Fruit fly (Drosophila melanogaster) whole organism, prepupa: Measurements from ENCODE around the gene CG18476.

Source experiments
- CG10669 ChIP-seq: fragments of 200-800 bp; sonication (Bioruptor generic); optimal IDR thresholded peaks from 3 replicates; lab custom pipeline; 2018; ENCODE audit warnings: missing biosample characterization, mild to moderate bottlenecking, missing genetic modification characterization, moderate library complexity
- CG11294 ChIP-seq: fragments of 200-800 bp; sonication (Bioruptor generic); IDR thresholded peaks from 2 replicates; pipeline ENCODE4 v1.3.6; 2022; ENCODE audit warnings: missing biosample characterization, missing genetic modification characterization
- CG11762 ChIP-seq: fragments of 200-800 bp; sonication (Bioruptor generic); optimal IDR thresholded peaks from 3 replicates; lab custom pipeline; 2016; ENCODE audit warnings: missing biosample characterization, missing genetic modification characterization; ENCODE audit not compliant: insufficient read depth
- CG15336 ChIP-seq: fragments of 200-800 bp; sonication (Bioruptor generic); IDR thresholded peaks from 2 replicates; pipeline ENCODE4 v1.3.6; 2022; ENCODE audit warnings: missing biosample characterization, missing genetic modification characterization
- CG1621 ChIP-seq: fragments of 200-800 bp; sonication (Bioruptor generic); optimal IDR thresholded peaks from 3 replicates; lab custom pipeline; 2018; ENCODE audit warnings: missing biosample characterization, mild to moderate bottlenecking, missing genetic modification characterization
- CG3032 ChIP-seq: fragments of 200-800 bp; optimal IDR thresholded peaks from 2 replicates; lab custom pipeline; 2019; ENCODE audit warnings: missing biosample characterization, mild to moderate bottlenecking, missing genetic modification characterization, moderate library complexity
- CG32006 ChIP-seq: fragments of 200-800 bp; sonication (Bioruptor generic); optimal IDR thresholded peaks from 3 replicates; lab custom pipeline; 2017; ENCODE audit warnings: missing biosample characterization, mild to moderate bottlenecking, missing genetic modification characterization
- CG34406 ChIP-seq: fragments of 200-800 bp; sonication (Bioruptor generic); optimal IDR thresholded peaks from 3 replicates; lab custom pipeline; 2016; ENCODE audit warnings: missing biosample characterization, missing genetic modification characterization
- CG3919 ChIP-seq: fragments of 200-800 bp; sonication (Bioruptor generic); optimal IDR thresholded peaks from 3 replicates; lab custom pipeline; 2016; ENCODE audit warnings: missing biosample characterization, missing genetic modification characterization
- CG4318 ChIP-seq: fragments of 200-800 bp; sonication (Bioruptor generic); optimal IDR thresholded peaks from 3 replicates; lab custom pipeline; 2017; ENCODE audit warnings: missing biosample characterization, mild to moderate bottlenecking, missing genetic modification characterization
- CG6276 ChIP-seq: fragments of 200-800 bp; sonication (Bioruptor generic); optimal IDR thresholded peaks from 2 replicates; lab custom pipeline; 2017; ENCODE audit warnings: missing biosample characterization, mild to moderate bottlenecking, missing genetic modification characterization
- CG6808 ChIP-seq: fragments of 200-800 bp; sonication (Bioruptor generic); optimal IDR thresholded peaks from 3 replicates; lab custom pipeline; 2017; ENCODE audit warnings: missing biosample characterization, missing genetic modification characterization, mild to moderate bottlenecking, moderate library complexity, missing genetic modification reagents
- CG6854 ChIP-seq: fragments of 200-800 bp; sonication (Bioruptor generic); optimal IDR thresholded peaks from 2 replicates; lab custom pipeline; 2017; ENCODE audit warnings: missing biosample characterization, mild to moderate bottlenecking, missing genetic modification characterization
- CG7368 ChIP-seq: fragments of 200-800 bp; sonication (Bioruptor generic); optimal IDR thresholded peaks from 3 replicates; lab custom pipeline; 2016; ENCODE audit warnings: missing biosample characterization, missing genetic modification characterization
- CG8119 ChIP-seq: fragments of 200-800 bp; sonication (Bioruptor generic); IDR thresholded peaks from 3 replicates; pipeline ENCODE4 v1.3.6; 2022; ENCODE audit warnings: missing biosample characterization, missing genetic modification characterization
- CG8319 ChIP-seq: fragments of 200-800 bp; sonication (Bioruptor generic); optimal IDR thresholded peaks from 3 replicates; lab custom pipeline; 2016; ENCODE audit warnings: missing biosample characterization, missing genetic modification characterization
- CG8632 ChIP-seq: fragments of 200-800 bp; sonication (Bioruptor generic); optimal IDR thresholded peaks from 3 replicates; lab custom pipeline; 2016; ENCODE audit warnings: missing biosample characterization, missing genetic modification characterization
- Eip75B ChIP-seq: fragments of 200-800 bp; sonication (Bioruptor generic); optimal IDR thresholded peaks from 3 replicates; lab custom pipeline; 2016; ENCODE audit warnings: missing biosample characterization, missing genetic modification characterization
- Eip78C ChIP-seq: fragments of 200-800 bp; sonication (Bioruptor generic); peaks from one replicate; lab custom pipeline; 2016; ENCODE audit warnings: missing biosample characterization, missing genetic modification characterization
- Ets21C ChIP-seq: fragments of 200-800 bp; sonication (Bioruptor generic); optimal IDR thresholded peaks from 3 replicates; lab custom pipeline; 2016; ENCODE audit warnings: missing biosample characterization, missing genetic modification characterization
- Ets96B ChIP-seq: fragments of 200-800 bp; optimal IDR thresholded peaks from 2 replicates; lab custom pipeline; 2019; ENCODE audit warnings: missing biosample characterization, mild to moderate bottlenecking, missing genetic modification characterization, moderate library complexity
- Hr4 ChIP-seq: fragments of 200-800 bp; sonication (Bioruptor generic); optimal IDR thresholded peaks from 3 replicates; lab custom pipeline; 2016; ENCODE audit warnings: missing biosample characterization, missing genetic modification characterization
- Lpt ChIP-seq: fragments of 200-800 bp; sonication (Bioruptor generic); optimal IDR thresholded peaks from 3 replicates; lab custom pipeline; 2016; ENCODE audit warnings: missing biosample characterization, missing genetic modification characterization
- Sox14 ChIP-seq: fragments of 200-800 bp; sonication (Bioruptor generic); optimal IDR thresholded peaks from 3 replicates; lab custom pipeline; 2016; ENCODE audit warnings: missing biosample characterization, missing genetic modification characterization
- Sox15 ChIP-seq: fragments of 200-800 bp; sonication (Bioruptor generic); optimal IDR thresholded peaks from 3 replicates; lab custom pipeline; 2016; ENCODE audit warnings: missing biosample characterization, missing genetic modification characterization
- cyc ChIP-seq: fragments of 200-800 bp; sonication (Bioruptor generic); optimal IDR thresholded peaks from 3 replicates; lab custom pipeline; 2016; ENCODE audit warnings: missing biosample characterization, missing genetic modification characterization
- eg ChIP-seq: fragments of 200-800 bp; sonication (Bioruptor generic); IDR thresholded peaks from 3 replicates; pipeline ENCODE4 v1.3.6; 2022; ENCODE audit warnings: missing biosample characterization, missing genetic modification characterization
- esn ChIP-seq: fragments of 200-800 bp; sonication (Bioruptor generic); optimal IDR thresholded peaks from 2 replicates; lab custom pipeline; 2016; ENCODE audit warnings: missing biosample characterization, mild to moderate bottlenecking, missing genetic modification characterization, moderate library complexity
- fd85E ChIP-seq: fragments of 200-800 bp; sonication (Bioruptor generic); optimal IDR thresholded peaks from 3 replicates; lab custom pipeline; 2016; ENCODE audit warnings: missing biosample characterization, missing genetic modification characterization
- fkh ChIP-seq: fragments of 200-800 bp; sonication (Bioruptor generic); optimal IDR thresholded peaks from 3 replicates; lab custom pipeline; 2017; ENCODE audit warnings: missing biosample characterization, mild to moderate bottlenecking, missing genetic modification characterization, moderate library complexity
- net ChIP-seq: fragments of 200-800 bp; sonication (Bioruptor generic); optimal IDR thresholded peaks from 3 replicates; lab custom pipeline; 2016; ENCODE audit warnings: missing biosample characterization, missing genetic modification characterization
- pdm3 ChIP-seq: fragments of 200-800 bp; sonication (Bioruptor generic); optimal IDR thresholded peaks from 3 replicates; lab custom pipeline; 2016; ENCODE audit warnings: missing biosample characterization, missing genetic modification characterization
- salr ChIP-seq, 2 experiments: fragments of 200-800 bp; sonication (Bioruptor generic); optimal IDR thresholded peaks; 3 replicates each; lab custom pipeline; 2016 to 2018; ENCODE audit warnings: missing biosample characterization in 2 of 2, missing genetic modification characterization in 2 of 2, mild to moderate bottlenecking in 1 of 2
- spab ChIP-seq: fragments of 200-800 bp; sonication (Bioruptor generic); optimal IDR thresholded peaks from 2 replicates; lab custom pipeline; 2017; ENCODE audit warnings: missing biosample characterization, mild to moderate bottlenecking, missing genetic modification characterization, missing genetic modification reagents
- ss ChIP-seq, 2 experiments: fragments of 200-800 bp; sonication (Bioruptor generic); optimal IDR thresholded peaks; 2 replicates in 1 of 2; 3 replicates in 1 of 2; lab custom pipeline; 2017 to 2018; ENCODE audit warnings: mild to moderate bottlenecking in 2 of 2, missing biosample characterization in 2 of 2, missing genetic modification characterization in 2 of 2, moderate library complexity in 1 of 2
- svp ChIP-seq: fragments of 200-800 bp; sonication (Bioruptor generic); peaks from one replicate; lab custom pipeline; 2016; ENCODE audit warnings: missing biosample characterization, missing genetic modification characterization
- topi ChIP-seq: fragments of 200-800 bp; sonication (Bioruptor generic); optimal IDR thresholded peaks from 3 replicates; lab custom pipeline; 2016; ENCODE audit warnings: missing biosample characterization, missing genetic modification characterization
- vri ChIP-seq: fragments of 200-800 bp; sonication (Bioruptor generic); optimal IDR thresholded peaks from 3 replicates; lab custom pipeline; 2016; ENCODE audit warnings: missing biosample characterization, mild to moderate bottlenecking, missing genetic modification characterization

Gene CG18476

DNA sequence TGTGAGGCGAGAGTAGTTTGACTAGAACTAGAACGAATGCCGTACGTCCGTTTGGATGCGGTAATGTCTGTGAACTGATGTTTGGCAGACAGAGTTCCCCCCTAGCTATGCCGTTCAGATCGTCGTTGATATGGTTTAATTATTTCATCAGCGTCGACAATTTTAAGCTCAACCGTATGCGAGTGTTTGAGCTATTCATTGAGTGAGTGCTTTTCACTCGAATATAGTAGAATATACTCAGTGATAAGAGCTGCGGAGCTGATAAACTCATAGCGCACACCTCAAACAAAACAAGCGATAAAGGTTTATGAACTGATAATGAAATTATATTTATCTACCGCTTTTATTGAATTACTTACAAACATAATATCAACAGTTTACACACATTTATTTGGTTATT lies 10.1 kb upstream of the CG18476 start, which contains the start of gene CG6834:
TSS of gene CG6834 (minus strand) at position 79 of the 400 bp plus-strand sequence.
- TF ChIP-seq Ets21C (GFP tag; lab: Kevin White, UChicago), result no peak
- peak; percentile 71 for TF ChIP-seq svp (GFP tag; lab: Kevin White, UChicago)
- TF ChIP-seq vri (GFP tag; lab: Kevin White, UChicago), result peak; percentile 64
- TF ChIP-seq fkh (GFP tag; lab: Kevin White, UChicago), result peak; percentile 49

- TF ChIP-seq salr (GFP tag; optimal IDR thresholded peaks at IDR 0.05; lab: Kevin White, UChicago), result no peak
- TF ChIP-seq spab (GFP tag; lab: Kevin White, UChicago), result no peak
- no peak for TF ChIP-seq Lpt
- TF ChIP-seq Ets21C (GFP tag; lab: Kevin White, UChicago), result no peak
- no peak for TF ChIP-seq CG6854 (GFP tag; lab: Kevin White, UChicago)
- no peak for TF ChIP-seq Eip75B (GFP tag; lab: Kevin White, UChicago)
- TF ChIP-seq Sox15 (GFP tag; lab: Kevin White, UChicago), result no peak
- TF ChIP-seq CG8119 (GFP tag; lab: Robert Waterston, UW), result no peak
- TF ChIP-seq esn (GFP tag; lab: Kevin White, UChicago), result no peak
- no peak for TF ChIP-seq Hr4 (GFP tag; lab: Kevin White, UChicago)
Measured at dm6 chr3R:11684316-11684715, 6.4 kb upstream of the CG18476 start, which contains the start of gene CG6830. Gene CG6830, minus strand, starts transcription at chr3R:11684342.

DNA sequence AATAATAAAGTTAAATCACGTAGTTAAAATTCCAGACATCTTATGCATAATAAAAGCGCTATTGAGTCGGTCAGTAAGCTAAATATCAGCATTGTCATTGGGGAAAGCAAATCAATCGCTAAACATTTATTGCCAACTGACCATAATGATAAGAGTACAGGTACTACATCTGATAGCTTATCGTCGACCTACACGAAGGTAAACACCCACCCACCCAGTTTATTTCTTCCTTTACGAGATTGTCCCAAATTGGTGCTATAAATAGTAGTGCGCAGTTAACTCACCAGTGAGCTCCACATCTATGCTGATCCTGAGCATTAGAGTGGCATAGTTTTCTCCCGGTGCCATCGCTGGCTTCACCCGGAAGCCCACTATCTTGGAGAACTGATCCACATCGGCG lies 5.8 kb upstream of the CG18476 start:
- TF ChIP-seq eg (no peak), Sox15 (GFP tag; lab: Kevin White, UChicago) (no peak), Ets21C (GFP tag; lab: Kevin White, UChicago) (no peak), CG7368 (GFP tag; lab: Kevin White, UChicago) (no peak), vri (GFP tag; lab: Kevin White, UChicago) (peak; percentile 35), CG6808 (GFP tag; lab: Kevin White, UChicago) (no peak), Eip78C (no peak), CG8319 (GFP tag; lab: Kevin White, UChicago) (no peak)

dm6 chr3R:11679513-11679912 lies 1.6 kb upstream of the CG18476 start, which contains the start of the genes Taf12 and Ho:
Gene Taf12, minus strand, starts transcription at chr3R:11679690.
Gene Ho, plus strand, starts transcription at chr3R:11679743.
- TF ChIP-seq vri (GFP tag; lab: Kevin White, UChicago), result peak; percentile 37
- no peak for TF ChIP-seq CG8632 (GFP tag; lab: Kevin White, UChicago)
- TF ChIP-seq CG3032 (tag; lab: Kevin White, UChicago), result no peak
- TF ChIP-seq net (GFP tag; lab: Kevin White, UChicago), result no peak
- no peak for TF ChIP-seq CG11294 (GFP tag; lab: Robert Waterston, UW)
- TF ChIP-seq fd85E, result no peak
- TF ChIP-seq CG11762 (GFP tag; lab: Kevin White, UChicago), result no peak
- TF ChIP-seq CG34406 (GFP tag; lab: Kevin White, UChicago), result no peak
- TF ChIP-seq fkh (GFP tag; lab: Kevin White, UChicago), result peak; percentile 54
- peak; percentile 70 for TF ChIP-seq svp (GFP tag; lab: Kevin White, UChicago)
- TF ChIP-seq Eip78C, result peak; percentile 74
- peak; percentile 98 for TF ChIP-seq Sox14 (GFP tag; lab: Kevin White, UChicago)
- TF ChIP-seq esn (GFP tag; lab: Kevin White, UChicago), result peak; percentile 21

DNA sequence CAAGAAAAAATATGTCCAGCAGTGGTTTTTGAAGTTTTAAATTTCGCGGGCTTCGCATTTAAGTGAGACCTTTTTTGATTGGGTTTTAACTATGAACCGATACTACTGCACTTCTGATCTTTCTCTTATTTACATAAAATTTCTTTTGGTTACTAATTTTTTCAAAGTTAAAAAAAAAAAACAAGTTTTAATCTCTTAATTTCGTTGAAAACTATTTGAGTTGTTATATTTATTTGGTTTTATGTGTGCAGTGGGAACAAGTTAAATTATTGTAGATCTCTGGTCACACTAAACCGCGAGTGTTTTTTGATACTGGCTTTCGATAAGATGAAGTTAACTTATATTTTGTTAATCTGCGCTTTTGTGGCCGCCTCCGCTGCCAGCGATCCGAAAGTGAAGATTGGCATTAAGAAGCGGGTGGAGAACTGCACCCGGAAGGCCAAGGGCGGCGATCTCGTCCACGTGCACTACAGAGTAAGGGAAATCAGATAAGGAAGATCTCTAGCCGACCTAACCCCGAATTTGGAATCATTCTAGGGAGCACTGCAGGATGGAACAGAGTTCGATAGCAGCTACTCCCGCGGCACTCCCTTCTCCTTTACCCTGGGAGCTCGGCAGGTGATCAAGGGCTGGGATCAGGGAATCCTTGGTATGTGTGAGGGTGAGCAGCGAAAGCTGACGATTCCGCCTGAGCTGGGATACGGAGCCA lies 3.8 kb downstream of the CG18476 start, which contains the start of gene CG14715:
TSS of gene CG14715 (plus strand) at position 267 of the 709 bp plus-strand sequence.
- TF ChIP-seq CG8632 (GFP tag; lab: Kevin White, UChicago), result no peak
- no peak for TF ChIP-seq net (GFP tag; lab: Kevin White, UChicago)
- no peak for TF ChIP-seq CG34406 (GFP tag; lab: Kevin White, UChicago)
- peak; percentile 39 for TF ChIP-seq cyc
- no peak for TF ChIP-seq CG7368 (GFP tag; lab: Kevin White, UChicago)
- TF ChIP-seq CG3032 (tag; lab: Kevin White, UChicago), result peak; percentile 22
- no peak for TF ChIP-seq eg
- TF ChIP-seq CG3919, result peak; percentile 19
- TF ChIP-seq topi (GFP tag; lab: Kevin White, UChicago), result peak; percentile 44
- TF ChIP-seq CG15336 (GFP tag; lab: Robert Waterston, UW), result no peak
- no peak for TF ChIP-seq CG6854 (GFP tag; lab: Kevin White, UChicago)
- no peak for TF ChIP-seq pdm3 (GFP tag; lab: Kevin White, UChicago)
- no peak for TF ChIP-seq CG10669
- TF ChIP-seq CG1621 (tag; lab: Kevin White, UChicago), result no peak
- peak; percentile 33 for TF ChIP-seq fkh (GFP tag; lab: Kevin White, UChicago)
- no peak for TF ChIP-seq CG8319 (GFP tag; lab: Kevin White, UChicago)
- no peak for TF ChIP-seq Ets96B (tag; lab: Kevin White, UChicago)
- no peak; the same call in 1 of the 2 replicates for TF ChIP-seq CG11294 (GFP tag; lab: Robert Waterston, UW)
- TF ChIP-seq vri (GFP tag; lab: Kevin White, UChicago), result no peak
- TF ChIP-seq salr (GFP tag; optimal IDR thresholded peaks at IDR 0.05; lab: Kevin White, UChicago), result no peak
- TF ChIP-seq CG6276 (GFP tag; lab: Kevin White, UChicago), result no peak
- TF ChIP-seq CG32006 (GFP tag; lab: Kevin White, UChicago), result no peak
- TF ChIP-seq Sox14 (GFP tag; lab: Kevin White, UChicago), result peak; percentile 64
- TF ChIP-seq CG4318 (GFP tag; lab: Kevin White, UChicago), result no peak
- TF ChIP-seq ss (GFP tag; optimal IDR thresholded peaks at IDR 0.05; lab: Kevin White, UChicago), result no peak
